Fruit fly (Drosophila melanogaster): ENCODE measurements around the gene CG3552.

DNA sequence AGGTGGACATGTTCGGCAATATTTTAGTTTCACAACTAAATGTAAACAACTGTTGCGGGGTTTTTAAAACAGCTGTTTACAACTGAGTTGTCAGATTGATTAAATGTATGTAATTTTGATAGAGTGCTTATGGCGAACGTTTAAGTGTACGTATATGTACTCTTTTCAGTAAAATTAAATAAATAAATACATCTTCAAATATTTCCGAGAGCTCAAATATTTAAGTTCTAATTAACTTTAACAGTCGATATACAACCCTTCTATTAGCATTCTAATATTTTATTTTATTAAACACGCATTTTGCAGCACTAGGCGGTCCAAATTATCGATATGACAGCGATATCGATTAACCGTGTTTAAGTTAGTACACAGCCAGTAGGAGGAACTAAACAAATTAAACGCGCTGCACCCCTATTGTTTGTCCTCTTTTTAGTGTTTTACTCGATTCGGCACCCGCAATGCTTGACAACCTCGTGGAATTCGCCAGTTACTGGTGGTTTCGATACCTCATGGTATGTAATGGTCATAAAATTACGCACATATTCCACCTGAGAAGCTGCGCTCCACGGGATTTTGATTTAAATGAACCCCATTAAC is 4.5 kb upstream of the CG3552 start, which contains the start of the genes CG3448 and ghi:
- peak; percentile 46 for TF ChIP-seq CG18011 (GFP tag; optimal IDR thresholded peaks at IDR 0.05)
- no peak for TF ChIP-seq Dip2 (GFP tag; IDR thresholded peaks at IDR 0.05)
- TF ChIP-seq Ets97D (GFP tag; optimal IDR thresholded peaks at IDR 0.05) = peak; percentile 63

All from whole organism, embryonic.